Worm (Caenorhabditis elegans) whole organism, L4 larva: ENCODE data around the gene xpd-1.
"Not testable (repeated sequence)": the region's sequence is repeated elsewhere in the genome, so short reads cannot be mapped to it uniquely, and the experiment has no call there.

Experiments
- F10B5.3 ChIP-seq: sonication (generic microtip); optimal IDR thresholded peaks from 2 replicates; lab custom pipeline; 2016; ENCODE audit warnings: mild to moderate bottlenecking, missing genetic modification characterization, missing compliant biosample characterization
- F26F4.8 ChIP-seq: fragments of 200-800 bp; sonication (Bioruptor generic); conservative IDR thresholded peaks from 2 replicates; pipeline ENCODE4 v1.3.6; 2022; ENCODE audit warnings: missing genetic modification characterization, missing compliant biosample characterization
- F49E8.2 ChIP-seq: sonication (generic microtip); optimal IDR thresholded peaks from 2 replicates; lab custom pipeline; 2016; ENCODE audit warnings: missing compliant biosample characterization, mild to moderate bottlenecking, missing genetic modification characterization, borderline replicate concordance
- T26A8.4 ChIP-seq: fragments of 200-800 bp; sonication (Bioruptor generic); IDR thresholded peaks from 2 replicates; pipeline ENCODE4 v1.3.6; 2022; ENCODE audit warnings: missing genetic modification characterization, missing compliant biosample characterization
- Y105C5A.15 ChIP-seq: fragments of 200-800 bp; sonication (Bioruptor generic); IDR thresholded peaks from 2 replicates; pipeline ENCODE4 v1.3.6; 2022; ENCODE audit warnings: missing genetic modification characterization, missing compliant biosample characterization
- Y48G9A.11 ChIP-seq: fragments of 200-800 bp; sonication (Bioruptor generic); IDR thresholded peaks from 2 replicates; pipeline ENCODE4 v1.3.6; 2022; ENCODE audit warnings: missing genetic modification reagents, missing genetic modification characterization, missing compliant biosample characterization
- Y75B8A.6 ChIP-seq: fragments of 200-800 bp; sonication (Bioruptor generic); IDR thresholded peaks from 2 replicates; pipeline ENCODE4 v1.3.6; 2022; ENCODE audit warnings: missing genetic modification reagents, missing genetic modification characterization, missing compliant biosample characterization
- aha-1 ChIP-seq: fragments of 150-350 bp; peaks from one replicate; lab custom pipeline; 2014; ENCODE audit warnings: missing biosample characterization, missing genetic modification characterization
- aly-2 ChIP-seq: sonication (generic microtip); optimal IDR thresholded peaks from 2 replicates; lab custom pipeline; 2018; ENCODE audit warnings: missing biosample characterization, missing genetic modification characterization
- arid-1 ChIP-seq: fragments of 200-800 bp; sonication (Bioruptor generic); conservative IDR thresholded peaks from 2 replicates; pipeline ENCODE4 v1.3.6; 2022; ENCODE audit warnings: missing genetic modification reagents, missing genetic modification characterization, missing compliant biosample characterization
- ceh-20 ChIP-seq: fragments of 200-800 bp; sonication (Bioruptor generic); IDR thresholded peaks from 2 replicates; pipeline ENCODE4 v1.3.6; 2022; ENCODE audit warnings: missing genetic modification reagents, missing genetic modification characterization, missing compliant biosample characterization
- ceh-44 ChIP-seq: fragments of 200-800 bp; sonication (Bioruptor generic); IDR thresholded peaks from 2 replicates; pipeline ENCODE4 v1.3.6; 2022; ENCODE audit warnings: missing genetic modification reagents, missing genetic modification characterization, missing compliant biosample characterization
- ceh-82 ChIP-seq: sonication (generic microtip); optimal IDR thresholded peaks from 2 replicates; lab custom pipeline; 2017; ENCODE audit warnings: missing biosample characterization, missing genetic modification characterization
- cey-2 ChIP-seq: sonication (generic microtip); optimal IDR thresholded peaks from 3 replicates; lab custom pipeline; 2017; ENCODE audit warnings: missing genetic modification characterization, mild to moderate bottlenecking, missing compliant biosample characterization, antibody characterized with exemption, borderline replicate concordance; ENCODE audit not compliant: insufficient read depth
- ctbp-1 ChIP-seq: fragments of 200-800 bp; sonication (Bioruptor generic); IDR thresholded peaks from 2 replicates; pipeline ENCODE4 v1.3.6; 2022; ENCODE audit warnings: missing genetic modification reagents, missing genetic modification characterization, missing compliant biosample characterization
- dmd-6 ChIP-seq: fragments of 200-800 bp; sonication (Bioruptor generic); IDR thresholded peaks from 2 replicates; pipeline ENCODE4 v1.3.6; 2022; ENCODE audit warnings: missing genetic modification reagents, missing genetic modification characterization, missing compliant biosample characterization
- dmd-8 ChIP-seq: fragments of 200-800 bp; sonication (Bioruptor generic); IDR thresholded peaks from 2 replicates; pipeline ENCODE4 v1.3.6; 2022; ENCODE audit warnings: missing genetic modification characterization, missing compliant biosample characterization
- dmd-9 ChIP-seq: fragments of 200-800 bp; sonication (Bioruptor generic); IDR thresholded peaks from 2 replicates; pipeline ENCODE4 v1.3.6; 2022; ENCODE audit warnings: missing genetic modification reagents, missing genetic modification characterization, missing compliant biosample characterization
- egl-27 ChIP-seq: sonication (generic microtip); optimal IDR thresholded peaks from 3 replicates; lab custom pipeline; 2017; ENCODE audit warnings: missing biosample characterization, missing genetic modification reagents, missing genetic modification characterization
- egl-43 ChIP-seq: fragments of 200-800 bp; sonication (Bioruptor generic); IDR thresholded peaks from 2 replicates; pipeline ENCODE4 v1.3.6; 2022; ENCODE audit warnings: missing genetic modification reagents, missing genetic modification characterization, missing compliant biosample characterization
- hif-1 ChIP-seq, 2 experiments: sonication (generic microtip); optimal IDR thresholded peaks; 2 replicates each; lab custom pipeline; 2016 to 2017; ENCODE audit warnings: missing compliant biosample characterization in 2 of 2, missing genetic modification characterization in 2 of 2, missing genetic modification reagents in 2 of 2, missing genotype in 2 of 2, mild to moderate bottlenecking in 1 of 2
- lim-7 ChIP-seq: fragments of 200-800 bp; sonication (Bioruptor generic); IDR thresholded peaks from 2 replicates; pipeline ENCODE4 v1.3.6; 2022; ENCODE audit warnings: missing genetic modification characterization, missing compliant biosample characterization
- lin-13 ChIP-seq: fragments of 150-350 bp; optimal IDR thresholded peaks from 2 replicates; lab custom pipeline; 2014; ENCODE audit warnings: missing biosample characterization, missing genetic modification reagents, missing genetic modification characterization
- lin-38 ChIP-seq: fragments of 200-800 bp; sonication (Bioruptor generic); IDR thresholded peaks from 2 replicates; pipeline ENCODE4 v1.3.6; 2022; ENCODE audit warnings: missing genetic modification reagents, missing genetic modification characterization, missing compliant biosample characterization
- lsy-2 ChIP-seq, 2 experiments: fragments of 150-350 bp in 1 of 2; sonication (generic microtip) in 1 of 2; optimal IDR thresholded peaks; 2 replicates each; lab custom pipeline; 2014 to 2017; ENCODE audit warnings: missing biosample characterization in 2 of 2, missing genetic modification characterization in 2 of 2
- mdt-29 ChIP-seq: fragments of 200-800 bp; sonication (Bioruptor generic); IDR thresholded peaks from 2 replicates; pipeline ENCODE4 v1.3.6; 2022; ENCODE audit warnings: missing genetic modification reagents, missing genetic modification characterization, missing compliant biosample characterization
- mes-2 ChIP-seq: sonication (generic microtip); optimal IDR thresholded peaks from 2 replicates; lab custom pipeline; 2016; ENCODE audit warnings: missing genotype, mild to moderate bottlenecking, missing genetic modification characterization, missing compliant biosample characterization; ENCODE audit not compliant: poor library complexity, severe bottlenecking
- mxl-2 ChIP-seq: fragments of 200-800 bp; sonication (Bioruptor generic); conservative IDR thresholded peaks from 2 replicates; pipeline ENCODE4 v1.3.6; 2022; ENCODE audit warnings: missing genetic modification reagents, missing genetic modification characterization, missing compliant biosample characterization
- nhr-102 ChIP-seq: sonication (generic microtip); optimal IDR thresholded peaks from 2 replicates; lab custom pipeline; 2016; ENCODE audit warnings: mild to moderate bottlenecking, missing genetic modification characterization, moderate library complexity, missing compliant biosample characterization
- nhr-42 ChIP-seq: fragments of 200-800 bp; sonication (Bioruptor generic); IDR thresholded peaks from 2 replicates; pipeline ENCODE4 v1.3.6; 2022; ENCODE audit warnings: missing genetic modification characterization, missing compliant biosample characterization
- nhr-76 ChIP-seq: fragments of 150-350 bp; optimal IDR thresholded peaks from 2 replicates; lab custom pipeline; 2014; ENCODE audit warnings: missing biosample characterization, missing genetic modification characterization
- nhr-77 ChIP-seq: fragments of 150-350 bp; optimal IDR thresholded peaks from 2 replicates; lab custom pipeline; 2014; ENCODE audit warnings: missing biosample characterization, missing genetic modification characterization
- pha-4 ChIP-seq, 2 experiments: fragments of 150-350 bp in 1 of 2; fragments of 200-800 bp in 1 of 2; sonication (Bioruptor generic) in 1 of 2; IDR thresholded peaks in 1 of 2; optimal IDR thresholded peaks in 1 of 2; 2 replicates each; pipeline versions ENCODE4 v1.3.6 to Lab custom; 2014 to 2022; ENCODE audit warnings: missing genetic modification characterization in 2 of 2, missing genetic modification reagents in 2 of 2, missing biosample characterization in 1 of 2, missing compliant biosample characterization in 1 of 2
- php-3 ChIP-seq: fragments of 200-800 bp; sonication (Bioruptor generic); IDR thresholded peaks from 2 replicates; pipeline ENCODE4 v1.3.6; 2022; ENCODE audit warnings: missing genetic modification reagents, missing genetic modification characterization, missing compliant biosample characterization
- rbr-2 ChIP-seq: sonication (generic microtip); optimal IDR thresholded peaks from 2 replicates; lab custom pipeline; 2016; ENCODE audit warnings: missing genotype, missing genetic modification characterization, missing compliant biosample characterization
- saeg-2 ChIP-seq: fragments of 200-800 bp; sonication (Bioruptor generic); IDR thresholded peaks from 2 replicates; pipeline ENCODE4 v1.3.6; 2022; ENCODE audit warnings: missing genetic modification reagents, missing genetic modification characterization, missing compliant biosample characterization
- set-16 ChIP-seq: fragments of 200-800 bp; sonication (Bioruptor generic); IDR thresholded peaks from 2 replicates; pipeline ENCODE4 v1.3.6; 2022; ENCODE audit warnings: missing genetic modification reagents, missing genetic modification characterization, missing compliant biosample characterization
- snpc-4 ChIP-seq: fragments of 150-350 bp; optimal IDR thresholded peaks from 2 replicates; lab custom pipeline; 2014; ENCODE audit warnings: missing biosample characterization, missing genetic modification characterization
- spr-1 ChIP-seq: sonication (generic microtip); optimal IDR thresholded peaks from 2 replicates; lab custom pipeline; 2016; ENCODE audit warnings: mild to moderate bottlenecking, missing genetic modification characterization, missing compliant biosample characterization
- tra-1 ChIP-seq: fragments of 200-800 bp; sonication (Bioruptor generic); IDR thresholded peaks from 2 replicates; pipeline ENCODE4 v1.3.6; 2022; ENCODE audit warnings: missing genetic modification reagents, missing genetic modification characterization, missing compliant biosample characterization
- unc-39 ChIP-seq: sonication (generic microtip); optimal IDR thresholded peaks from 2 replicates; lab custom pipeline; 2017; ENCODE audit warnings: missing biosample characterization, missing genetic modification characterization
- unc-62 ChIP-seq, 3 experiments: fragments of 150-350 bp in 1 of 3; sonication (generic microtip); optimal IDR thresholded peaks in 2 of 3; peaks in 1 of 3; 1 replicate in 1 of 3; 2 replicates in 2 of 3; lab custom pipeline; 2014 to 2017; ENCODE audit warnings: missing biosample characterization in 3 of 3, missing genetic modification characterization in 3 of 3, missing genetic modification reagents in 3 of 3, missing genotype in 1 of 3
- vab-7 ChIP-seq: fragments of 200-800 bp; sonication (Bioruptor generic); IDR thresholded peaks from 2 replicates; pipeline ENCODE4 v1.3.6; 2022; ENCODE audit warnings: missing genetic modification reagents, missing genetic modification characterization, missing compliant biosample characterization
- zfp-3 ChIP-seq: fragments of 200-800 bp; sonication (Bioruptor generic); conservative IDR thresholded peaks from 2 replicates; pipeline ENCODE4 v1.3.6; 2022; ENCODE audit warnings: missing genetic modification reagents, missing genetic modification characterization, missing compliant biosample characterization
- zip-11 ChIP-seq: fragments of 200-800 bp; sonication (Bioruptor generic); IDR thresholded peaks from 2 replicates; pipeline ENCODE4 v1.3.6; 2022; ENCODE audit warnings: missing genetic modification characterization, missing compliant biosample characterization
- ztf-11 ChIP-seq: fragments of 150-350 bp; optimal IDR thresholded peaks from 2 replicates; lab custom pipeline; 2014; ENCODE audit warnings: missing biosample characterization, missing genetic modification characterization

xpd-1 gene

ce11 chrIII:232918-233317, 32.0 kb upstream of the xpd-1 start:
- TF ChIP-seq pha-4 (GFP tag; IDR thresholded peaks at IDR 0.05; lab: Robert Waterston, UW) (peak; percentile 76; the same call in 1 of the 2 replicates), arid-1 (0 out of 2 replicates have a peak, but pooled peaks have one; percentile 17), tra-1 (GFP tag; lab: Robert Waterston, UW) (0 out of 2 replicates have a peak, but pooled peaks have one; percentile 18), lin-38 (GFP tag; lab: Robert Waterston, UW) (peak; percentile 71), F26F4.8 (GFP tag; lab: Robert Waterston, UW) (0 out of 2 replicates have a peak, but pooled peaks have one; percentile 49), set-16 (GFP tag; lab: Robert Waterston, UW) (peak; percentile 39), ctbp-1 (0 out of 2 replicates have a peak, but pooled peaks have one; percentile 45), Y48G9A.11 (GFP tag; lab: Robert Waterston, UW) (peak; percentile 72), lim-7 (0 out of 2 replicates have a peak, but pooled peaks have one; percentile 48), php-3 (GFP tag; lab: Robert Waterston, UW) (peak; percentile 63; the same call in 1 of the 2 replicates), Y105C5A.15 (GFP tag; lab: Robert Waterston, UW) (peak; percentile 58; the same call in 1 of the 2 replicates), dmd-8 (peak; percentile 84), mdt-29 (GFP tag; lab: Robert Waterston, UW) (0 out of 2 replicates have a peak, but pooled peaks have one; percentile 46), mxl-2 (0 out of 2 replicates have a peak, but pooled peaks have one; percentile 34), egl-43 (GFP tag; lab: Robert Waterston, UW) (peak; percentile 81)
- not testable (repeated sequence) for TF ChIP-seq pha-4 (tag; optimal IDR thresholded peaks at IDR 0.05; lab: Kevin White, UChicago)

- 0 out of 2 replicates have a peak, but pooled peaks have one; percentile 43 for TF ChIP-seq arid-1
- no peak for TF ChIP-seq zfp-3 (GFP tag; lab: Robert Waterston, UW)
- peak in 1 of 2 experiments; percentile 95 for TF ChIP-seq unc-62 (GFP tag; optimal IDR thresholded peaks at IDR 0.05 in 1 of 2; lab: Kevin White, UChicago)
- no peak for TF ChIP-seq unc-62 (tag; optimal IDR thresholded peaks at IDR 0.05; lab: Kevin White, UChicago)
- TF ChIP-seq T26A8.4 = peak; percentile 74; the same call in 1 of the 2 replicates
- peak; percentile 67 for TF ChIP-seq nhr-42 (GFP tag; lab: Robert Waterston, UW)
- TF ChIP-seq aha-1 = peak; percentile 5
- TF ChIP-seq saeg-2 (GFP tag; lab: Robert Waterston, UW) = no peak
- peak in 1 of 2 experiments; percentile 60 for TF ChIP-seq lsy-2 (tag; optimal IDR thresholded peaks at IDR 0.05; lab: Kevin White, UChicago)
- TF ChIP-seq mxl-2 = no peak
- peak; percentile 54 for TF ChIP-seq nhr-102
- peak in 1 of 2 experiments; percentile 55 for TF ChIP-seq hif-1 (tag; optimal IDR thresholded peaks at IDR 0.05; lab: Kevin White, UChicago)
- TF ChIP-seq rbr-2 (tag; lab: Kevin White, UChicago) = peak; percentile 64
- peak; percentile 34; the same call in 1 of the 2 replicates for TF ChIP-seq Y48G9A.11 (GFP tag; lab: Robert Waterston, UW)
- no peak for TF ChIP-seq nhr-76 (tag; lab: Kevin White, UChicago)
- no peak for TF ChIP-seq F26F4.8 (GFP tag; lab: Robert Waterston, UW)
- 0 out of 2 replicates have a peak, but pooled peaks have one; percentile 22 for TF ChIP-seq Y105C5A.15 (GFP tag; lab: Robert Waterston, UW)
- TF ChIP-seq Y75B8A.6 (GFP tag; lab: Robert Waterston, UW) = no peak
- TF ChIP-seq dmd-6 (GFP tag; lab: Robert Waterston, UW) = 0 out of 2 replicates have a peak, but pooled peaks have one; percentile 27
- TF ChIP-seq aly-2 (tag; lab: Kevin White, UChicago) = no peak
- TF ChIP-seq snpc-4 (tag; lab: Kevin White, UChicago) = no peak
- TF ChIP-seq dmd-9 = no peak
- no peak for TF ChIP-seq cey-2 (tag; lab: Kevin White, UChicago)
- no peak for TF ChIP-seq nhr-77 (tag; lab: Kevin White, UChicago)
- no peak for TF ChIP-seq unc-39 (tag; lab: Kevin White, UChicago)
- TF ChIP-seq egl-27 (tag; lab: Kevin White, UChicago) = no peak
- TF ChIP-seq php-3 (GFP tag; lab: Robert Waterston, UW) = no peak
- no peak for TF ChIP-seq zip-11 (GFP tag; lab: Robert Waterston, UW)
- TF ChIP-seq lin-13 (GFP tag; lab: Kevin White, UChicago) = no peak
- no peak for TF ChIP-seq vab-7 (GFP tag; lab: Robert Waterston, UW)
- TF ChIP-seq F49E8.2 (tag; lab: Kevin White, UChicago) = peak; percentile 61
- no peak for TF ChIP-seq spr-1 (tag; lab: Kevin White, UChicago)
- TF ChIP-seq ceh-44 (GFP tag; lab: Robert Waterston, UW) = no peak
- TF ChIP-seq mes-2 (tag; lab: Kevin White, UChicago) = peak; percentile 54
- no peak for TF ChIP-seq ceh-20 (GFP tag; lab: Robert Waterston, UW)
- TF ChIP-seq ceh-82 (tag; lab: Kevin White, UChicago) = no peak
- no peak for TF ChIP-seq F10B5.3
- TF ChIP-seq ztf-11 (tag; lab: Kevin White, UChicago) = no peak
Measured at ce11 chrIII:235115-235514, 29.8 kb upstream of the xpd-1 start.
